Worm (Caenorhabditis elegans): ENCODE results near the gene emc-5.

The emc-5 gene

DNA sequence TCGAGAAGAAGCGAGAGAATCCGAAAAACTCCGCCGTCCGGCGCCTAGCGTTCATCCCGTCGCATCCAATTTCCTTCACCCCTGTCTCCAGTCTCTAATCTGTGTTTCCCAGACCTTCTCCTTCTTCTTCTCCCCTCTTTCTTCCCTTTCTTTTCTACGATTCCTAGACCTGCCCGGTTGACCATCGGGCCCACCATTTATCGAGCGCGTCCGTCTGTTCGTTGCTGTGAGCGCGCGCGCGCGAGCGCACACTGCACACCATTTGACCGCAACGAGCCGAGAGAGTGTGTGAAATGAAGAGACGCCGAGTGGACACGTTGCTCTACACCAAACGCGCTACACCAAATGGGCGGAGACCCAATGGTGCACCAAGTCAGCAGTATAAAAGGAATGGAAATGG, 40.5 kb downstream of the emc-5 start:
- TF ChIP-seq Y55F3AM.14 (GFP tag; optimal IDR thresholded peaks at IDR 0.05) (no peak), nhr-11 (tag; optimal IDR thresholded peaks at IDR 0.05) (no peak), nhr-6 (tag; optimal IDR thresholded peaks at IDR 0.05) (no peak), skn-1 (tag; optimal IDR thresholded peaks at IDR 0.05) (no peak), mab-5 (tag; optimal IDR thresholded peaks at IDR 0.05) (no peak), unc-39 (tag; optimal IDR thresholded peaks at IDR 0.05) (no peak), elt-3 (tag; optimal IDR thresholded peaks at IDR 0.05) (no peak), R02D3.7 (tag; optimal IDR thresholded peaks at IDR 0.05) (no peak), mdl-1 (tag; optimal IDR thresholded peaks at IDR 0.05) (no peak), nhr-23 (tag; optimal IDR thresholded peaks at IDR 0.05) (no peak), F13H6.1 (tag; optimal IDR thresholded peaks at IDR 0.05) (no peak), lin-11 (tag; optimal IDR thresholded peaks at IDR 0.05) (no peak), lsy-2 (tag; optimal IDR thresholded peaks at IDR 0.05) (no peak), ceh-16 (tag; optimal IDR thresholded peaks at IDR 0.05) (no peak), nhr-21 (tag; optimal IDR thresholded peaks at IDR 0.05) (no peak), dmd-4 (tag; optimal IDR thresholded peaks at IDR 0.05) (no peak), ZK546.5 (tag; optimal IDR thresholded peaks at IDR 0.05) (no peak)

DNA sequence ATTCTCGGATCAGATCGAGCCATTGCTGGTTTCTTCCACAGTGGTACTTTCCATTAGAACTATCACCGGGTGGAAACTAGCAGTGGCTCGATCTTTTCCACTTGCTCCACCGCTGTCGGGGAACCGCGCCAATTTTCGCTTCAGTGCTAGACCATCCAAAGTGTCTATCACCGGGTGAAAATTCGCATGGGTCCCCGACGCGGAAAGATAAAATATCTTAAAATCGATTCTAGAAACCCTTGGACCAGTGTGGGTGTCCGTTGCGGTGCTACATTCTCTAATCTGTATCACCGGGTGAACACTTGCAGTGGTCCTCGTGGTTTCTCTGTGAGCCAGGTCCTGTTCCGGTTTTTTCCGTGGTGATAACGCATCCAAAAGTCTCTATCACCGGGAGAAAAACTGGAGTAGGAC, 41.0 kb downstream of the emc-5 start:
- TF ChIP-seq mdl-1 (tag; optimal IDR thresholded peaks at IDR 0.05) (no peak), unc-55 (GFP tag; optimal IDR thresholded peaks at IDR 0.05) (no peak), alr-1 (tag; optimal IDR thresholded peaks at IDR 0.05) (no peak), nhr-237 (tag; optimal IDR thresholded peaks at IDR 0.05) (no peak), nhr-129 (tag; optimal IDR thresholded peaks at IDR 0.05) (no peak), dmd-4 (tag; optimal IDR thresholded peaks at IDR 0.05) (no peak), nhr-21 (tag; optimal IDR thresholded peaks at IDR 0.05) (no peak), aly-2 (tag; optimal IDR thresholded peaks at IDR 0.05) (no peak), skn-1 (tag; optimal IDR thresholded peaks at IDR 0.05) (no peak), ztf-11 (tag; optimal IDR thresholded peaks at IDR 0.05) (no peak), nhr-25 (tag; optimal IDR thresholded peaks at IDR 0.05) (no peak), elt-1 (tag; optimal IDR thresholded peaks at IDR 0.05) (no peak)

DNA sequence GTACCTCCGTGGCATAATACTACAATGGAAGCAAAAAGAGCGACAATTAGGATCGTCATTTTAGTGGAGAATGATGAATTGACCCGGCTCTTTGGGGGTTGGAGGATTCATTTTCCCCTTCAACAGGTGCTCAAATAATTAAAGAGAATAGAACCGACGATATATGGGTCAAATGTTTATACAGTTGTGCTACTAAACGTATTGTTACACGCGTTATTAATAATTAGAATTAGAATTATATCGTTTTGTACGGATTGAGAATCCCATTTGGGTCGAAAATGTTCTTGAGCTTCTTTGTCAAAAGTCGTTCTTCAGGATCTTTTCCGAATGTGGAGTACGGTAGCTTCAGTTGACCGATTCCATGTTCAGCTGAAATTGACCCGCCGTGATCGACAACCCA, 42.2 kb downstream of the emc-5 start, which contains the start of gene Y62F5A.9:
TSS of gene Y62F5A.9 (minus strand) at position 101 of the 400 bp plus-strand sequence.
- TF ChIP-seq dmd-4 (tag; optimal IDR thresholded peaks at IDR 0.05) (no peak), nhr-6 (tag; optimal IDR thresholded peaks at IDR 0.05) (no peak), nhr-21 (tag; optimal IDR thresholded peaks at IDR 0.05) (no peak), elt-3 (tag; optimal IDR thresholded peaks at IDR 0.05) (no peak), C34F6.9 (tag; optimal IDR thresholded peaks at IDR 0.05) (no peak)

DNA sequence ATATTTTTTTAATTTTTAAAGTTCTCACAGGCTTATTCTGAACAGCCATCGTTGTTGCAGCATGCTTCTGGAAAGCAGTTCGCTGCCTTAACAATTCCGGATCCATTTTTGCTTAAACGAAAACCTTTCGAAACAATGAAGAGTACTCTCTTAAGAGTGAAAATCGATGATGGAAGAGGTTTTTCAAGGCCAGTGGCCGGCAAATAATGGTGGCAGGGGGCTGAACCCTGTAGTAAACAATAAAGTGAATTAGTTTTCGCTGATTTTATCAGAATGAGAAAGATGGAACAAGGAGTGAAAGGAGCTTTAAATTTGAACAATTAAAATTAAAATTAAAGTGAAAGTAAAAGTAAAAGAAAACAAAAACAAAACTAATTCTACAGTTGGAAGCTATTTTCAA, 45.8 kb downstream of the emc-5 start, which contains the start of gene gtf-2E2:
TSS of gene gtf-2E2 (minus strand) at position 111 of the 400 bp plus-strand sequence.
- no peak for TF ChIP-seq ztf-4 (tag; optimal IDR thresholded peaks at IDR 0.05)
- no peak for TF ChIP-seq sma-3 (GFP tag; optimal IDR thresholded peaks at IDR 0.05)
- TF ChIP-seq ama-1 (optimal IDR thresholded peaks at IDR 0.05): peak; percentile 11
- peak; percentile 25 for TF ChIP-seq crh-2 (tag; optimal IDR thresholded peaks at IDR 0.05)
- TF ChIP-seq nhr-77 (tag; optimal IDR thresholded peaks at IDR 0.05): no peak
- TF ChIP-seq nhr-6 (tag; optimal IDR thresholded peaks at IDR 0.05): no peak
- TF ChIP-seq fos-1 (tag; optimal IDR thresholded peaks at IDR 0.05): peak; percentile 8
- no peak for TF ChIP-seq alr-1 (tag; optimal IDR thresholded peaks at IDR 0.05)
- TF ChIP-seq lsy-2 (tag; optimal IDR thresholded peaks at IDR 0.05): peak in 1 of 2 experiments; percentile 39
- no peak for TF ChIP-seq ztf-1 (GFP tag; conservative IDR thresholded peaks at IDR 0.05)
- peak; percentile 20 for TF ChIP-seq nhr-129 (tag; optimal IDR thresholded peaks at IDR 0.05)
- no peak for TF ChIP-seq ceh-16 (tag; optimal IDR thresholded peaks at IDR 0.05)
- TF ChIP-seq C34F6.9 (tag; optimal IDR thresholded peaks at IDR 0.05): peak; percentile 66
- no peak for TF ChIP-seq unc-62 (GFP tag; optimal IDR thresholded peaks at IDR 0.05)
- peak; percentile 33 for TF ChIP-seq unc-55 (GFP tag; optimal IDR thresholded peaks at IDR 0.05)
- TF ChIP-seq mdl-1 (tag; optimal IDR thresholded peaks at IDR 0.05): no peak

- TF ChIP-seq nhr-12 (tag; optimal IDR thresholded peaks at IDR 0.05): no peak
- no peak for TF ChIP-seq nhr-129 (tag; optimal IDR thresholded peaks at IDR 0.05)
- TF ChIP-seq unc-55 (GFP tag; optimal IDR thresholded peaks at IDR 0.05): no peak
- no peak for TF ChIP-seq nhr-77 (tag; optimal IDR thresholded peaks at IDR 0.05)
- TF ChIP-seq zag-1 (tag; optimal IDR thresholded peaks at IDR 0.05): no peak
- no peak for TF ChIP-seq ama-1 (optimal IDR thresholded peaks at IDR 0.05)
- no peak for TF ChIP-seq lin-11 (tag; optimal IDR thresholded peaks at IDR 0.05)
- TF ChIP-seq Y55F3AM.14 (GFP tag; optimal IDR thresholded peaks at IDR 0.05): no peak
These were observed 46.4 kb downstream of the emc-5 start for ce11 chrII:11542958-11543357.

Measured in whole organism, L2 larva.